Worm (Caenorhabditis elegans) whole organism, early embryonic: ENCODE measurements around the gene T21D12.14.

ENCODE experiments used
- B0310.2 ChIP-seq: sonication (generic microtip); optimal IDR thresholded peaks from 2 replicates; lab custom pipeline; 2016; ENCODE audit warnings: mild to moderate bottlenecking, missing genetic modification characterization, missing compliant biosample characterization
- F13C5.2 ChIP-seq: sonication (generic microtip); optimal IDR thresholded peaks from 2 replicates; lab custom pipeline; 2017; ENCODE audit warnings: mild to moderate bottlenecking, missing genetic modification characterization, inconsistent platforms, missing compliant biosample characterization
- aly-1 ChIP-seq: sonication (generic microtip); optimal IDR thresholded peaks from 2 replicates; lab custom pipeline; 2016; ENCODE audit warnings: missing genetic modification characterization, missing compliant biosample characterization
- ama-1 ChIP-seq: fragments of 150-350 bp; optimal IDR thresholded peaks from 2 replicates; lab custom pipeline; 2014
- ets-7 ChIP-seq: sonication (generic microtip); optimal IDR thresholded peaks from 2 replicates; lab custom pipeline; 2016; ENCODE audit warnings: missing genotype, missing genetic modification characterization, missing compliant biosample characterization
- flt-1 ChIP-seq: fragments of 200-800 bp; sonication (Bioruptor generic); IDR thresholded peaks from 2 replicates; pipeline ENCODE4 v1.3.6; 2022; ENCODE audit warnings: missing genetic modification characterization, missing compliant biosample characterization
- hmg-4 ChIP-seq: fragments of 200-800 bp; sonication (Bioruptor generic); optimal IDR thresholded peaks from 2 replicates; lab custom pipeline; 2018; ENCODE audit warnings: mild to moderate bottlenecking, missing genetic modification characterization, missing compliant biosample characterization
- hnd-1 ChIP-seq: sonication (generic microtip); optimal IDR thresholded peaks from 2 replicates; lab custom pipeline; 2016; ENCODE audit warnings: missing genetic modification characterization, missing compliant biosample characterization
- pes-1 ChIP-seq: fragments of 200-800 bp; sonication (Bioruptor generic); IDR thresholded peaks from 2 replicates; pipeline ENCODE4 v1.3.6; 2022; ENCODE audit warnings: missing genetic modification reagents, missing genetic modification characterization, missing compliant biosample characterization
- scrt-1 ChIP-seq: fragments of 200-800 bp; sonication (Bioruptor generic); IDR thresholded peaks from 2 replicates; pipeline ENCODE4 v1.3.6; 2022; ENCODE audit warnings: missing genetic modification characterization, missing compliant biosample characterization
- sea-1 ChIP-seq: fragments of 200-800 bp; sonication (Bioruptor generic); conservative IDR thresholded peaks from 2 replicates; pipeline ENCODE4 v1.3.6; 2022; ENCODE audit warnings: missing genetic modification characterization, missing compliant biosample characterization
- tbx-11 ChIP-seq: fragments of 200-800 bp; sonication (Bioruptor generic); IDR thresholded peaks from 2 replicates; pipeline ENCODE4 v1.3.6; 2022; ENCODE audit warnings: missing genetic modification characterization, missing compliant biosample characterization
- tbx-37 ChIP-seq: fragments of 200-800 bp; sonication (Bioruptor generic); conservative IDR thresholded peaks from 2 replicates; pipeline ENCODE4 v1.3.6; 2022; ENCODE audit warnings: missing genetic modification reagents, missing genetic modification characterization, missing compliant biosample characterization

DNA sequence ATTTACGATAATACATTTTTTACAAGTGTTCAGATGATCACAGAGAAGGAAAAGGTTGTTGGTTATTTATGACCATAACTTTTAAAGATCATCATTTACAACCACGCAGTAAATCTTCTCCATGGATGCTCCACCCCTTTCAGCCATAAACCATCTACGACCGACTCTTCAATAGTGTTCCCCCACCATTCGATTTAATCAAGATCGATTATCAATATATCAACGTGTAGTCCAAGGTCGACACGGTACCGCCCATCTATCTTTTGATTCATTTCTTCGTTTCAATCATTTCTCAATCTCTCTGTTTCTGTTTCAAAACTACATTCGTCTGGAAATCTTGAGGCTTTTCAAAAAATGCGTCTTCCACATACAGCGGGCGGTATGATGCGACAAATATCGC lies 43.1 kb downstream of the T21D12.14 start, which contains the start of gene aass-1:
- TF ChIP-seq tbx-37 (GFP tag; lab: Robert Waterston, UW) (no peak), hnd-1 (tag; lab: Kevin White, UChicago) (no peak), aly-1 (tag; lab: Kevin White, UChicago) (no peak), flt-1 (GFP tag; lab: Robert Waterston, UW) (no peak), tbx-11 (GFP tag; lab: Robert Waterston, UW) (no peak), scrt-1 (GFP tag; lab: Robert Waterston, UW) (no peak), hmg-4 (no peak), F13C5.2 (tag; lab: Kevin White, UChicago) (no peak), B0310.2 (tag; lab: Kevin White, UChicago) (no peak), ets-7 (no peak), sea-1 (no peak), ama-1 (lab: Kevin White, UChicago) (no peak), pes-1 (GFP tag; lab: Robert Waterston, UW) (no peak)
